Fruit fly (Drosophila melanogaster) whole organism, prepupa: ENCODE data around the gene CG34461.

Experiments
- Blimp-1 ChIP-seq: fragments of 200-800 bp; sonication (Bioruptor generic); optimal IDR thresholded peaks from 3 replicates; lab custom pipeline; 2017; ENCODE audit warnings: missing biosample characterization, missing genetic modification characterization, mild to moderate bottlenecking, moderate library complexity, missing genetic modification reagents
- CG10631 ChIP-seq: fragments of 200-800 bp; sonication (Bioruptor generic); optimal IDR thresholded peaks from 2 replicates; lab custom pipeline; 2016; ENCODE audit warnings: missing biosample characterization, missing genetic modification characterization
- CG10669 ChIP-seq: fragments of 200-800 bp; sonication (Bioruptor generic); optimal IDR thresholded peaks from 3 replicates; lab custom pipeline; 2018; ENCODE audit warnings: missing biosample characterization, mild to moderate bottlenecking, missing genetic modification characterization, moderate library complexity
- CG11762 ChIP-seq: fragments of 200-800 bp; sonication (Bioruptor generic); optimal IDR thresholded peaks from 3 replicates; lab custom pipeline; 2016; ENCODE audit warnings: missing biosample characterization, missing genetic modification characterization; ENCODE audit not compliant: insufficient read depth
- CG1621 ChIP-seq: fragments of 200-800 bp; sonication (Bioruptor generic); optimal IDR thresholded peaks from 3 replicates; lab custom pipeline; 2018; ENCODE audit warnings: missing biosample characterization, mild to moderate bottlenecking, missing genetic modification characterization
- CG16779 ChIP-seq: fragments of 200-800 bp; sonication (Bioruptor generic); optimal IDR thresholded peaks from 3 replicates; lab custom pipeline; 2017; ENCODE audit warnings: missing biosample characterization, mild to moderate bottlenecking, missing genetic modification characterization
- CG31627 ChIP-seq: fragments of 200-800 bp; sonication (Bioruptor generic); optimal IDR thresholded peaks from 3 replicates; lab custom pipeline; 2016; ENCODE audit warnings: missing biosample characterization, missing genetic modification characterization
- CG32006 ChIP-seq: fragments of 200-800 bp; sonication (Bioruptor generic); optimal IDR thresholded peaks from 3 replicates; lab custom pipeline; 2017; ENCODE audit warnings: missing biosample characterization, mild to moderate bottlenecking, missing genetic modification characterization
- CG34406 ChIP-seq: fragments of 200-800 bp; sonication (Bioruptor generic); optimal IDR thresholded peaks from 3 replicates; lab custom pipeline; 2016; ENCODE audit warnings: missing biosample characterization, missing genetic modification characterization
- CG3919 ChIP-seq: fragments of 200-800 bp; sonication (Bioruptor generic); optimal IDR thresholded peaks from 3 replicates; lab custom pipeline; 2016; ENCODE audit warnings: missing biosample characterization, missing genetic modification characterization
- CG4318 ChIP-seq: fragments of 200-800 bp; sonication (Bioruptor generic); optimal IDR thresholded peaks from 3 replicates; lab custom pipeline; 2017; ENCODE audit warnings: missing biosample characterization, mild to moderate bottlenecking, missing genetic modification characterization
- CG6163 ChIP-seq: fragments of 200-800 bp; sonication (Bioruptor generic); IDR thresholded peaks from 3 replicates; pipeline ENCODE4 v1.3.6; 2022; ENCODE audit warnings: missing biosample characterization, missing genetic modification characterization
- CG6276 ChIP-seq: fragments of 200-800 bp; sonication (Bioruptor generic); optimal IDR thresholded peaks from 2 replicates; lab custom pipeline; 2017; ENCODE audit warnings: missing biosample characterization, mild to moderate bottlenecking, missing genetic modification characterization
- CG6792 ChIP-seq: fragments of 200-800 bp; sonication (Bioruptor generic); optimal IDR thresholded peaks from 3 replicates; lab custom pipeline; 2016; ENCODE audit warnings: missing biosample characterization, missing genetic modification characterization
- CG6808 ChIP-seq: fragments of 200-800 bp; sonication (Bioruptor generic); optimal IDR thresholded peaks from 3 replicates; lab custom pipeline; 2017; ENCODE audit warnings: missing biosample characterization, missing genetic modification characterization, mild to moderate bottlenecking, moderate library complexity, missing genetic modification reagents
- CG6854 ChIP-seq: fragments of 200-800 bp; sonication (Bioruptor generic); optimal IDR thresholded peaks from 2 replicates; lab custom pipeline; 2017; ENCODE audit warnings: missing biosample characterization, mild to moderate bottlenecking, missing genetic modification characterization
- CG7368 ChIP-seq: fragments of 200-800 bp; sonication (Bioruptor generic); optimal IDR thresholded peaks from 3 replicates; lab custom pipeline; 2016; ENCODE audit warnings: missing biosample characterization, missing genetic modification characterization
- CG8119 ChIP-seq: fragments of 200-800 bp; sonication (Bioruptor generic); IDR thresholded peaks from 3 replicates; pipeline ENCODE4 v1.3.6; 2022; ENCODE audit warnings: missing biosample characterization, missing genetic modification characterization
- CG8319 ChIP-seq: fragments of 200-800 bp; sonication (Bioruptor generic); optimal IDR thresholded peaks from 3 replicates; lab custom pipeline; 2016; ENCODE audit warnings: missing biosample characterization, missing genetic modification characterization
- CG8632 ChIP-seq: fragments of 200-800 bp; sonication (Bioruptor generic); optimal IDR thresholded peaks from 3 replicates; lab custom pipeline; 2016; ENCODE audit warnings: missing biosample characterization, missing genetic modification characterization
- CG9139 ChIP-seq: fragments of 200-800 bp; sonication (Bioruptor generic); optimal IDR thresholded peaks from 3 replicates; lab custom pipeline; 2017; ENCODE audit warnings: missing biosample characterization, mild to moderate bottlenecking, missing genetic modification characterization
- Eip75B ChIP-seq: fragments of 200-800 bp; sonication (Bioruptor generic); optimal IDR thresholded peaks from 3 replicates; lab custom pipeline; 2016; ENCODE audit warnings: missing biosample characterization, missing genetic modification characterization
- Eip78C ChIP-seq: fragments of 200-800 bp; sonication (Bioruptor generic); peaks from one replicate; lab custom pipeline; 2016; ENCODE audit warnings: missing biosample characterization, missing genetic modification characterization
- Ets96B ChIP-seq: fragments of 200-800 bp; optimal IDR thresholded peaks from 2 replicates; lab custom pipeline; 2019; ENCODE audit warnings: missing biosample characterization, mild to moderate bottlenecking, missing genetic modification characterization, moderate library complexity
- Gug ChIP-seq: fragments of 200-800 bp; sonication (Bioruptor generic); IDR thresholded peaks from 2 replicates; pipeline ENCODE4 v1.3.6; 2022; ENCODE audit warnings: missing biosample characterization, missing genetic modification characterization
- Hr38 ChIP-seq: sonication (Bioruptor generic); optimal IDR thresholded peaks from 2 replicates; lab custom pipeline; 2016; ENCODE audit warnings: missing biosample characterization, missing genetic modification characterization
- Hr39 ChIP-seq: fragments of 200-800 bp; sonication (Bioruptor generic); optimal IDR thresholded peaks from 2 replicates; lab custom pipeline; 2016; ENCODE audit warnings: missing biosample characterization, missing genetic modification characterization
- Hr4 ChIP-seq: fragments of 200-800 bp; sonication (Bioruptor generic); optimal IDR thresholded peaks from 3 replicates; lab custom pipeline; 2016; ENCODE audit warnings: missing biosample characterization, missing genetic modification characterization
- Lpt ChIP-seq: fragments of 200-800 bp; sonication (Bioruptor generic); optimal IDR thresholded peaks from 3 replicates; lab custom pipeline; 2016; ENCODE audit warnings: missing biosample characterization, missing genetic modification characterization
- Met ChIP-seq: fragments of 200-800 bp; sonication (Bioruptor generic); optimal IDR thresholded peaks from 3 replicates; lab custom pipeline; 2016; ENCODE audit warnings: missing biosample characterization, missing genetic modification characterization
- OdsH ChIP-seq: fragments of 200-800 bp; sonication (Bioruptor generic); optimal IDR thresholded peaks from 3 replicates; lab custom pipeline; 2016; ENCODE audit warnings: missing biosample characterization, missing genetic modification characterization
- Smox ChIP-seq: fragments of 200-800 bp; sonication (Bioruptor generic); optimal IDR thresholded peaks from 3 replicates; lab custom pipeline; 2016; ENCODE audit warnings: missing biosample characterization, missing genetic modification characterization
- Sox14 ChIP-seq: fragments of 200-800 bp; sonication (Bioruptor generic); optimal IDR thresholded peaks from 3 replicates; lab custom pipeline; 2016; ENCODE audit warnings: missing biosample characterization, missing genetic modification characterization
- Sox15 ChIP-seq: fragments of 200-800 bp; sonication (Bioruptor generic); optimal IDR thresholded peaks from 3 replicates; lab custom pipeline; 2016; ENCODE audit warnings: missing biosample characterization, missing genetic modification characterization
- achi ChIP-seq: fragments of 200-800 bp; sonication (Bioruptor generic); optimal IDR thresholded peaks from 3 replicates; lab custom pipeline; 2016; ENCODE audit warnings: missing biosample characterization, missing genetic modification characterization
- cyc ChIP-seq: fragments of 200-800 bp; sonication (Bioruptor generic); optimal IDR thresholded peaks from 3 replicates; lab custom pipeline; 2016; ENCODE audit warnings: missing biosample characterization, missing genetic modification characterization
- dac ChIP-seq: fragments of 200-800 bp; sonication (Bioruptor generic); optimal IDR thresholded peaks from 2 replicates; lab custom pipeline; 2017; ENCODE audit warnings: missing biosample characterization, mild to moderate bottlenecking, missing genetic modification characterization
- esn ChIP-seq: fragments of 200-800 bp; sonication (Bioruptor generic); optimal IDR thresholded peaks from 2 replicates; lab custom pipeline; 2016; ENCODE audit warnings: missing biosample characterization, mild to moderate bottlenecking, missing genetic modification characterization, moderate library complexity
- fd85E ChIP-seq: fragments of 200-800 bp; sonication (Bioruptor generic); optimal IDR thresholded peaks from 3 replicates; lab custom pipeline; 2016; ENCODE audit warnings: missing biosample characterization, missing genetic modification characterization
- fkh ChIP-seq: fragments of 200-800 bp; sonication (Bioruptor generic); optimal IDR thresholded peaks from 3 replicates; lab custom pipeline; 2017; ENCODE audit warnings: missing biosample characterization, mild to moderate bottlenecking, missing genetic modification characterization, moderate library complexity
- lz ChIP-seq: fragments of 200-800 bp; sonication (Bioruptor generic); optimal IDR thresholded peaks from 3 replicates; lab custom pipeline; 2016; ENCODE audit warnings: missing biosample characterization, missing genetic modification characterization
- pdm3 ChIP-seq: fragments of 200-800 bp; sonication (Bioruptor generic); optimal IDR thresholded peaks from 3 replicates; lab custom pipeline; 2016; ENCODE audit warnings: missing biosample characterization, missing genetic modification characterization
- salr ChIP-seq, 2 experiments: fragments of 200-800 bp; sonication (Bioruptor generic); optimal IDR thresholded peaks; 3 replicates each; lab custom pipeline; 2016 to 2018; ENCODE audit warnings: missing biosample characterization in 2 of 2, missing genetic modification characterization in 2 of 2, mild to moderate bottlenecking in 1 of 2
- spab ChIP-seq: fragments of 200-800 bp; sonication (Bioruptor generic); optimal IDR thresholded peaks from 2 replicates; lab custom pipeline; 2017; ENCODE audit warnings: missing biosample characterization, mild to moderate bottlenecking, missing genetic modification characterization, missing genetic modification reagents
- ss ChIP-seq, 2 experiments: fragments of 200-800 bp; sonication (Bioruptor generic); optimal IDR thresholded peaks; 2 replicates in 1 of 2; 3 replicates in 1 of 2; lab custom pipeline; 2017 to 2018; ENCODE audit warnings: mild to moderate bottlenecking in 2 of 2, missing biosample characterization in 2 of 2, missing genetic modification characterization in 2 of 2, moderate library complexity in 1 of 2
- svp ChIP-seq: fragments of 200-800 bp; sonication (Bioruptor generic); peaks from one replicate; lab custom pipeline; 2016; ENCODE audit warnings: missing biosample characterization, missing genetic modification characterization
- topi ChIP-seq: fragments of 200-800 bp; sonication (Bioruptor generic); optimal IDR thresholded peaks from 3 replicates; lab custom pipeline; 2016; ENCODE audit warnings: missing biosample characterization, missing genetic modification characterization
- vri ChIP-seq: fragments of 200-800 bp; sonication (Bioruptor generic); optimal IDR thresholded peaks from 3 replicates; lab custom pipeline; 2016; ENCODE audit warnings: missing biosample characterization, mild to moderate bottlenecking, missing genetic modification characterization

Gene CG34461

dm6 chr3L:8315141-8315816 lies 10.4 kb upstream of the CG34461 start, which contains the start of gene Cpsf6 (continued):
- TF ChIP-seq Sox14 (GFP tag; lab: Kevin White, UChicago): peak; percentile 51

- peak; percentile 52 for TF ChIP-seq CG10631 (GFP tag; lab: Kevin White, UChicago)
- TF ChIP-seq CG7368 (GFP tag; lab: Kevin White, UChicago): no peak
- TF ChIP-seq achi (GFP tag; lab: Kevin White, UChicago): peak; percentile 64
- no peak for TF ChIP-seq CG34406 (GFP tag; lab: Kevin White, UChicago)
- TF ChIP-seq CG8319 (GFP tag; lab: Kevin White, UChicago): no peak
- TF ChIP-seq esn (GFP tag; lab: Kevin White, UChicago): no peak
- TF ChIP-seq CG8119 (GFP tag; lab: Robert Waterston, UW): peak; percentile 92
- no peak for TF ChIP-seq CG6792 (GFP tag; lab: Kevin White, UChicago)
- TF ChIP-seq svp (GFP tag; lab: Kevin White, UChicago): peak; percentile 30
- TF ChIP-seq Hr4 (GFP tag; lab: Kevin White, UChicago): peak; percentile 82
- peak; percentile 27 for TF ChIP-seq Sox14 (GFP tag; lab: Kevin White, UChicago)
- peak; percentile 11 for TF ChIP-seq CG16779 (tag; lab: Kevin White, UChicago)
- TF ChIP-seq CG10669: no peak
- no peak for TF ChIP-seq fd85E
- no peak for TF ChIP-seq CG6854 (GFP tag; lab: Kevin White, UChicago)
- no peak for TF ChIP-seq Blimp-1 (GFP tag; lab: Kevin White, UChicago)
- TF ChIP-seq Hr38 (GFP tag; lab: Kevin White, UChicago): no peak
- peak; percentile 32 for TF ChIP-seq Eip75B (GFP tag; lab: Kevin White, UChicago)
- TF ChIP-seq CG4318: peak; percentile 65
- TF ChIP-seq CG11762 (GFP tag; lab: Kevin White, UChicago): no peak
- no peak for TF ChIP-seq CG31627 (GFP tag; lab: Kevin White, UChicago)
- TF ChIP-seq Eip78C (GFP tag; lab: Kevin White, UChicago): peak; percentile 68
- TF ChIP-seq pdm3 (GFP tag; lab: Kevin White, UChicago): peak; percentile 52
- no peak for TF ChIP-seq spab (GFP tag; lab: Kevin White, UChicago)
- TF ChIP-seq salr (GFP tag; optimal IDR thresholded peaks at IDR 0.05; lab: Kevin White, UChicago): peak in 1 of 2 experiments; percentile 34
- TF ChIP-seq fkh (GFP tag; lab: Kevin White, UChicago): no peak
- TF ChIP-seq CG6808 (GFP tag; lab: Kevin White, UChicago): no peak
- no peak for TF ChIP-seq ss (GFP tag; optimal IDR thresholded peaks at IDR 0.05; lab: Kevin White, UChicago)
- TF ChIP-seq Smox: no peak
- TF ChIP-seq Lpt: peak; percentile 71
- no peak for TF ChIP-seq lz
- TF ChIP-seq Sox15 (GFP tag; lab: Kevin White, UChicago): no peak
- TF ChIP-seq Gug (GFP tag; lab: Robert Waterston, UW): peak; percentile 78
- TF ChIP-seq vri: no peak
- TF ChIP-seq CG6276 (GFP tag; lab: Kevin White, UChicago): peak; percentile 91
- TF ChIP-seq cyc (GFP tag; lab: Kevin White, UChicago): no peak
- no peak for TF ChIP-seq Ets96B (tag; lab: Kevin White, UChicago)
- peak; percentile 36 for TF ChIP-seq CG3919 (GFP tag; lab: Kevin White, UChicago)
- no peak for TF ChIP-seq Met (GFP tag; lab: Kevin White, UChicago)
- no peak for TF ChIP-seq CG8632 (GFP tag; lab: Kevin White, UChicago)
- TF ChIP-seq CG6163 (GFP tag; lab: Robert Waterston, UW): peak; percentile 87
- no peak for TF ChIP-seq Hr39 (GFP tag; lab: Kevin White, UChicago)
- TF ChIP-seq topi (GFP tag; lab: Kevin White, UChicago): no peak
- peak; percentile 88 for TF ChIP-seq CG32006 (GFP tag; lab: Kevin White, UChicago)
- peak; percentile 54 for TF ChIP-seq dac (GFP tag; lab: Kevin White, UChicago)
- TF ChIP-seq CG1621 (tag; lab: Kevin White, UChicago): no peak
- no peak for TF ChIP-seq CG9139 (GFP tag; lab: Kevin White, UChicago)
- TF ChIP-seq OdsH (GFP tag; lab: Kevin White, UChicago): peak; percentile 50
Observed at dm6 chr3L:8318916-8319506, 6.6 kb upstream of the CG34461 start, which contains the start of gene CG43059. CG43059 (minus strand) TSS chr3L:8318966.
